Worm (Caenorhabditis elegans) whole organism, young adult: ENCODE measurements around the gene Y51H7C.9.

Source experiments
- C17E4.6 ChIP-seq: fragments of 200-800 bp; sonication (Bioruptor generic); IDR thresholded peaks from 2 replicates; pipeline ENCODE4 v1.3.6; 2022; ENCODE audit warnings: missing genetic modification reagents, missing genetic modification characterization, missing compliant biosample characterization
- T07F8.4 ChIP-seq: sonication (generic microtip); optimal IDR thresholded peaks from 2 replicates; lab custom pipeline; 2016; ENCODE audit warnings: mild to moderate bottlenecking, missing genetic modification characterization, moderate library complexity, missing compliant biosample characterization
- ama-1 ChIP-seq, 3 experiments: fragments of 150-350 bp in 1 of 3; sonication (generic microtip) in 2 of 3; optimal IDR thresholded peaks; 2 replicates each; lab custom pipeline; 2014 to 2018; ENCODE audit warnings: missing biosample characterization in 2 of 3, missing genetic modification characterization in 2 of 3, missing genetic modification reagents in 2 of 3
- attf-3 ChIP-seq: fragments of 200-800 bp; sonication (Bioruptor generic); conservative IDR thresholded peaks from 2 replicates; pipeline ENCODE4 v1.3.6; 2022; ENCODE audit warnings: missing genetic modification reagents, missing genetic modification characterization, missing compliant biosample characterization
- bed-1 ChIP-seq: fragments of 200-800 bp; sonication (Bioruptor generic); IDR thresholded peaks from 2 replicates; pipeline ENCODE4 v1.3.6; 2022; ENCODE audit warnings: missing genetic modification reagents, missing genetic modification characterization, missing compliant biosample characterization
- mel-28 ChIP-seq: sonication (generic microtip); optimal IDR thresholded peaks from 2 replicates; lab custom pipeline; 2016; ENCODE audit warnings: borderline replicate concordance, mild to moderate bottlenecking, missing genetic modification characterization, missing compliant biosample characterization
- nhr-27 ChIP-seq: fragments of 200-800 bp; sonication (Bioruptor generic); optimal IDR thresholded peaks from 2 replicates; lab custom pipeline; 2018; ENCODE audit warnings: mild to moderate bottlenecking, missing genetic modification characterization, moderate library complexity, missing compliant biosample characterization
- sea-2 ChIP-seq: fragments of 200-800 bp; sonication (Bioruptor generic); IDR thresholded peaks from 2 replicates; pipeline ENCODE4 v1.3.6; 2022; ENCODE audit warnings: missing genetic modification characterization, missing compliant biosample characterization

DNA sequence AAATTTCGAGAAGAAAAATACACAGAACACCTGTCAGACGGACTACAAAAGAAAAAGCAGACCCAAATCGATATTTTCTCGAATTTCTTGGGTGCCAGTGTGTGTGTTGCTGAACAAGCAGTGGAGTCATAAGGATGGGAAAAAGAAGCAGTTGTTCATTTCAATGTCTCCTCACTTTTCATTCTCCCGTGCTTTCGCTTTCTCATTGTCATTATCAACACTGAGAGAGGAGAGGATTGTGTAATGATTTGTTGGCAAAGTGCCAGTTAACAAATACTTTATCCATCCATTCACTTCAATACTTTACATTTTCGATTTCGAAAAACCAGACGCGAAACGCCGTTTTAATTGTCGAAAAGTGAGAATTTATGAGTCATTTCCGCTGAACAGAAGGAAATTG is 35.6 kb downstream of the Y51H7C.9 start:
- TF ChIP-seq T07F8.4 (tag; lab: Kevin White, UChicago) (no peak), mel-28 (tag; lab: Kevin White, UChicago) (no peak), ama-1 (optimal IDR thresholded peaks at IDR 0.05; lab: Kevin White, UChicago) (no peak), ama-1 (GFP tag; optimal IDR thresholded peaks at IDR 0.05; lab: Kevin White, UChicago) (no peak), bed-1 (GFP tag; lab: Robert Waterston, UW) (no peak), attf-3 (GFP tag; lab: Robert Waterston, UW) (no peak), sea-2 (no peak), nhr-27 (tag; lab: Kevin White, UChicago) (no peak), C17E4.6 (GFP tag; lab: Robert Waterston, UW) (no peak)
